Worm (Caenorhabditis elegans) whole organism, L2 larva: ENCODE measurements around the gene M162.7.

Experiments used
- C34F6.9 ChIP-seq: fragments of 150-350 bp; optimal IDR thresholded peaks from 2 replicates; lab custom pipeline; 2014; ENCODE audit warnings: missing biosample characterization, missing genetic modification characterization
- aly-2 ChIP-seq: fragments of 150-350 bp; optimal IDR thresholded peaks from 2 replicates; lab custom pipeline; 2014; ENCODE audit warnings: missing biosample characterization, missing genetic modification characterization
- ama-1 ChIP-seq: fragments of 150-350 bp; optimal IDR thresholded peaks from 2 replicates; lab custom pipeline; 2018; ENCODE audit warnings: inconsistent platforms
- egl-27 ChIP-seq: sonication (generic microtip); optimal IDR thresholded peaks from 3 replicates; lab custom pipeline; 2017; ENCODE audit warnings: missing biosample characterization, missing genetic modification reagents, missing genetic modification characterization
- elt-1 ChIP-seq: fragments of 150-350 bp; optimal IDR thresholded peaks from 2 replicates; lab custom pipeline; 2014; ENCODE audit warnings: missing biosample characterization, missing genetic modification characterization
- mab-5 ChIP-seq: fragments of 150-350 bp; optimal IDR thresholded peaks from 2 replicates; lab custom pipeline; 2014; ENCODE audit warnings: missing biosample characterization, missing genetic modification characterization
- mbf-1 ChIP-seq: sonication (generic microtip); optimal IDR thresholded peaks from 2 replicates; lab custom pipeline; 2017; ENCODE audit warnings: missing biosample characterization, missing genetic modification characterization
- skn-1 ChIP-seq: sonication (generic microtip); optimal IDR thresholded peaks from 2 replicates; lab custom pipeline; 2017; ENCODE audit warnings: missing biosample characterization, missing genetic modification characterization
- snpc-4 ChIP-seq: fragments of 150-350 bp; optimal IDR thresholded peaks from 2 replicates; lab custom pipeline; 2014; ENCODE audit warnings: missing biosample characterization, missing genetic modification characterization
- unc-39 ChIP-seq: fragments of 150-350 bp; optimal IDR thresholded peaks from 2 replicates; lab custom pipeline; 2014; ENCODE audit warnings: missing biosample characterization, missing genetic modification characterization
- zag-1 ChIP-seq: fragments of 150-350 bp; optimal IDR thresholded peaks from 2 replicates; lab custom pipeline; 2014; ENCODE audit warnings: missing biosample characterization, missing genetic modification characterization
- ztf-4 ChIP-seq: fragments of 150-350 bp; optimal IDR thresholded peaks from 2 replicates; lab custom pipeline; 2014; ENCODE audit warnings: missing biosample characterization, missing genetic modification characterization

ce11 chrV:19788360-19788759 lies 6.5 kb downstream of the M162.7 start, which contains the start of gene clec-258:
- TF ChIP-seq egl-27 (no peak), snpc-4 (tag; lab: Kevin White, UChicago) (no peak), mbf-1 (tag; lab: Kevin White, UChicago) (no peak), C34F6.9 (tag; lab: Kevin White, UChicago) (no peak), unc-39 (tag; lab: Kevin White, UChicago) (no peak), mab-5 (tag; lab: Kevin White, UChicago) (no peak), zag-1 (no peak), ztf-4 (tag; lab: Kevin White, UChicago) (no peak), elt-1 (tag; lab: Kevin White, UChicago) (no peak), ama-1 (no peak), aly-2 (no peak), skn-1 (tag; lab: Kevin White, UChicago) (no peak)
